Fruit fly (Drosophila melanogaster) whole organism: ENCODE measurements around the gene CG32263.

ENCODE experiments used
- CG8478 ChIP-seq: fragments of >200 bp; optimal IDR thresholded peaks from 2 replicates; lab custom pipeline; 2018; ENCODE audit warnings: inconsistent platforms
- Dll ChIP-seq: fragments of >200 bp; optimal IDR thresholded peaks from 2 replicates; lab custom pipeline; 2017
- EcR ChIP-seq, 2 experiments: fragments of >200 bp; optimal IDR thresholded peaks; 2 replicates each; lab custom pipeline; 2017; ENCODE audit warnings: missing biosample characterization in 2 of 2, missing genetic modification characterization in 2 of 2, missing genetic modification reagents in 2 of 2
- pan ChIP-seq: fragments of >200 bp; optimal IDR thresholded peaks from 2 replicates; lab custom pipeline; 2017
- psq ChIP-seq: fragments of >200 bp; optimal IDR thresholded peaks from 2 replicates; lab custom pipeline; 2017
- usp ChIP-seq: fragments of >200 bp; optimal IDR thresholded peaks from 2 replicates; lab custom pipeline; 2017; ENCODE audit warnings: missing biosample characterization, missing genetic modification characterization, mixed read lengths

The CG32263 gene

DNA sequence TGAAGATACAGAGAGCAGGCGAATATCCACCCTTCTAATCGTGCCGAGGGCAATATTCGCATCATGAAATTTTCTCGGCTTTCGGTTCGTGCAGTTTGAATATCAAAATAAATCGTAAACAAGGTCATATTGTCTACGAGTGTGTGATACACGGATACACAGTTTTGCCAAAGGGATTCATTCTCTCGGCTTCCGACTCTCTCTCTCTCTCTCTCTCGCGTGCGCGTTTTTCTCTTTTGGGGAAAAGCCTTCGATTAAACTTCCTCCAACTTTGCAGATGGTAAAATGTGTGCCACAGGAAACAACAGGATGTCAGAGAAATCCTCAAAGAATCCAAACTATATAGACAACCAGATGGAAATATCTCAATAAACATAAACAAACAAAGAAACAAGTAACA, 17.2 kb upstream of the CG32263 start:
- no peak for TF ChIP-seq pan (lab: Kevin White, UChicago)
- no peak for TF ChIP-seq EcR (GFP tag; optimal IDR thresholded peaks at IDR 0.05; lab: Kevin White, UChicago)
- no peak for TF ChIP-seq usp (GFP tag; lab: Kevin White, UChicago)
- TF ChIP-seq CG8478 (lab: Kevin White, UChicago) = no peak
- TF ChIP-seq psq (lab: Kevin White, UChicago) = no peak
- no peak for TF ChIP-seq Dll (lab: Kevin White, UChicago)

DNA sequence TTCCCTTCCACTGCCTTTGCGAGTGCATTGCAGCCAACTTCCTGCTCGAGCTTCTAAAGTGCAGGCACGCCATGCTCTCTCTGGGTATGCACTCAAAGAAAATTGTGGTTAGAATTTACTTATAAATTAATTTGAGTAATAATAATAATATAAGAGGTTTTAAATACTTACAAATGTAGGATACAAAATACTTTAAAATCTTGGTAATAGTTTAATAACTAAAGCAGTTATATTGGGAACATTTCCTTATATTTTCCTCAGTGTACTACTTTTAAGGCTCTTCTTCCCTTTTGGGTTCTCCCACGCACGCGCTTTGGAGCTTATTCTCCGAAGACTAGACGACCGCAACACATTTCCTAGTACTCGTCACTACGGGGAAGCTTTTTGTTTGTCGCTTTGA, 15.6 kb upstream of the CG32263 start:
- TF ChIP-seq Dll (lab: Kevin White, UChicago) = no peak
- TF ChIP-seq usp (GFP tag; lab: Kevin White, UChicago) = no peak
- no peak for TF ChIP-seq CG8478 (lab: Kevin White, UChicago)
- no peak for TF ChIP-seq pan (lab: Kevin White, UChicago)
- TF ChIP-seq EcR (GFP tag; optimal IDR thresholded peaks at IDR 0.05; lab: Kevin White, UChicago) = no peak
- no peak for TF ChIP-seq psq (lab: Kevin White, UChicago)

DNA sequence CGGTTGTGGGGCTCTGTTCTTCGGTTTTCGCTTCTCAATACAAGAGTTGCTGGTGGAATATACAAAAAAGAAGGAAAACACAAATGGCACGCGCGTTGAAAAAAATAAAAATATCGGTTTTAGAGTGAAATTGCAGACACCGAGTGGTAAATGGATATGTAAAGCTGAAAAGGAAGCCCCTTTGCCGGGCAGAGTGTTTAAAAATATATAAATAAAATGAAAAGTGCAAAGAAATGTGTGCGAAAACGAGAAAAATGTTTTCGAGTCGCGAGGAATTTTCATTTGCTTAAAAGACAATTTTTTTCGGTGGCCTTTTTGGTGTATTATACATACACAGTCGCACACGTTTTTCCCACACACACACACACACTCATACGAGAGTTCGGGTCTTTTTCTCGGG, 15.0 kb upstream of the CG32263 start:
- TF ChIP-seq usp (GFP tag; lab: Kevin White, UChicago) = no peak
- TF ChIP-seq psq (lab: Kevin White, UChicago) = no peak
- TF ChIP-seq pan (lab: Kevin White, UChicago) = no peak
- TF ChIP-seq CG8478 (lab: Kevin White, UChicago) = no peak
- no peak for TF ChIP-seq EcR (GFP tag; optimal IDR thresholded peaks at IDR 0.05; lab: Kevin White, UChicago)
- no peak for TF ChIP-seq Dll (lab: Kevin White, UChicago)

DNA sequence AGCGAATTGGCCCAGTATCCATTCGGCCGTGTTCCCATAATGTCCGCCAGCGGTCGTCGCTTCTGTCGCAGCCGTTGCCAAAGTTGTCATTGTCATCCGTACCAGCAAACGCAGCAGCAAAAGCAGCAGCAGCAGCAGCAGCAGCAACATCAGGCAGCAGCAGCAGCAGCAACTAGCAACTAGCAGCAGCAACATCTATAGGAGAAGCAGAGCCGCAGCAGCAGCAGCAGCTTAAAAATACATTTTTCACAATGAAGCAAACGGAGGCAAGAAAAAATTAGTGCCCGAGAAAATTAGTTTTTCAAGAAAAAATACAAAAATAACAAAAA, 14.5 kb upstream of the CG32263 start:
- TF ChIP-seq Dll (lab: Kevin White, UChicago) (no peak), pan (lab: Kevin White, UChicago) (no peak), psq (lab: Kevin White, UChicago) (no peak), CG8478 (lab: Kevin White, UChicago) (no peak)

DNA sequence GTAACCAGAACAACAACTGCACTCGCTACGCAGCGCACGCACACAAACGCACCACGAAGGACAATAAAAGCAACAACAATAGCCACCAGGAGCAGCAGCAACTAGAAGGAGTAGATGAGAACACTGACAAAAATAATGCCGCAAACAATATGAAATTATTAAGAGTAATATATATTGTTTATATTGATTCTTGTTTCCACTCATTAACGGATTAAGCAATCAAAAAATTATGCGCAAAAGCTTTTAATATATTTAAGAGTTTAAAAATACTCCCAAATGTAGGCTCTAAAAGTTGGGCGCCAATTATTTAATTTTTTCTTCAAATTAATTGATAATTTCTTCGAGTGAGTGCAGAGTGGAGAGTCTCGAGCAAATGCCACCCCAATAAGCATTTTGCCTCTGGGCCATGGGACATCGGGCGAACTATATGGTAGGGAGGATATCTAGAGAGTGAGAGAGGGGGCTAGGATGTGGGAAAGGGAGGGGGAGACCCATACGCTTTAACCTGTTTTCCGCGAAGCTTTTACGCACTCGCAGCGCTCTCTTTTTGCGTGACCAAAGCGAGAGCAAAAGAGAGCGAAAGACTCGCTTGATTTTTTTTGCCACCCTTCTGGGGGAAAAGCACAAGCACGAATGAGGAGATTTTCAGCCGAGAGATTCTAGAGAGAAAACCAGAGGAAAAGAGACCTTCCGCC, 14.0 kb upstream of the CG32263 start, which contains the start of gene Rdh:
Rdh (plus strand) TSS at position 660 of the 695 bp plus-strand sequence.
- TF ChIP-seq EcR (GFP tag; optimal IDR thresholded peaks at IDR 0.05; lab: Kevin White, UChicago) (no peak), Dll (lab: Kevin White, UChicago) (no peak), CG8478 (lab: Kevin White, UChicago) (no peak), pan (lab: Kevin White, UChicago) (no peak), usp (GFP tag; lab: Kevin White, UChicago) (no peak), psq (lab: Kevin White, UChicago) (no peak)

DNA sequence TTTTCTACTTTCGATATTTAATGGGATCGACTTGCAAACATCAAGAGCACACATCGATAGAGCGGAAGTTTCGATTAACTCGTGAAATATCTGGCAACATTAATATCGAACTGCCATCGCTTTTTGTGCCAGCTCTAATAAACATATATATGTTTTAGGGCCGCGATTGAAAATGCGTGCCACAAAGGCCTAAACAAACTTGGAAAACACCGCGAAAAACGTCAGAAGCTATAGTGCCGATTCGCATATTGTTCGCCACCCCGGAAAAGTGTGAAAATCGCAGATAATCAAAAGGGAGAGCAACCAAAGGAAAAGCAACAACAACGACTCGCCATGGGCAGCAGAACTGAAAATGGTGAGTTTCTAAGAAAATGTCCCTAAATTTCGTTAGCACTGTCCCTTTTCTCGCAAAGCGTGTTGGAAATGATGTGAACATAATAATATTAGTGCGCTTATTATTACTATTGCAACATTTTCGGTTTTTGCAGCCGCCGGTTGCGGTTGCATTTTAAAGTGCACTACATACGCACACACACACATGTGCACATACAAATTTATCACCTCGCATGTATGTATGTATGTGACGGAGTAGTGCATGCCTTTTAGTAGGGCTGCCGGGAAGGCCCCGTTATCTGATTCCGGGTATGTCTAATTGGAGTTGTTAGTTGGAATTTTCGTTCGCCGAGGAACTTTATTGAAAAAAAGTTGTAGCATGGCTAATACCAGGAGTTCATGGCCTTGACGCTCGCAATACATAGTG, 7.8 kb upstream of the CG32263 start, which contains the start of gene enc:
enc (plus strand) TSS at position 114 of the 760 bp plus-strand sequence.
- TF ChIP-seq pan (lab: Kevin White, UChicago) = no peak
- TF ChIP-seq CG8478 (lab: Kevin White, UChicago) = no peak
- no peak for TF ChIP-seq usp (GFP tag; lab: Kevin White, UChicago)
- no peak for TF ChIP-seq psq (lab: Kevin White, UChicago)
- no peak for TF ChIP-seq EcR (GFP tag; optimal IDR thresholded peaks at IDR 0.05; lab: Kevin White, UChicago)
- no peak for TF ChIP-seq Dll (lab: Kevin White, UChicago)

DNA sequence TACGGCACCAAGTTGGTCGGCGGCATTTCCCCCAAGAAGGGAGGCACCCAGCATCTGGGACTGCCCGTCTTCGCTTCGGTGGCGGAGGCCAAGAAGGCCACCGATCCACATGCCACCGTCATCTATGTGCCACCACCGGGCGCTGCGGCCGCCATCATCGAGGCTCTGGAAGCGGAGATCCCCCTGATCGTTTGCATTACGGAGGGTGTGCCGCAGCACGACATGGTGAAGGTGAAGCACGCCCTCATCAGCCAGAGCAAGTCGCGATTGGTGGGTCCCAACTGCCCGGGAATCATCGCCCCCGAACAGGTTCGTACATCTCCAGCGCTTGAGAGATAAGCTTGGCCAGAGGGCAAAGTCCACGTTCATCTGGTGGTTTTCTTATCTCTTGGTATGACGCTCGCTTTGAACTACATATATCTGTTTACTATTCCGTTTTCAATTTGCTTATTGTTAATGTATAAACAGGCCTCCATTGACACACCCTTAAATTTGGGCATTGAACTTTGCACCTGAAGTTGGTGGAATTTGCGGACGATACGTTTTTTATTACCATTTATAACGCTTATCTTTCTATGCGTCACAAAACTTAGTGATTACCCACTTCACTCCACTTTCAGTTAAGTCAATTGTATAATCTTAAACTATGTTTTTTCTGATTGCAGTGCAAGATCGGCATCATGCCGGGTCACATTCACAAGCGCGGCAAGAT, 6.0 kb upstream of the CG32263 start:
- TF ChIP-seq EcR (GFP tag; optimal IDR thresholded peaks at IDR 0.05; lab: Kevin White, UChicago) (no peak), Dll (lab: Kevin White, UChicago) (no peak), usp (GFP tag; lab: Kevin White, UChicago) (no peak), pan (lab: Kevin White, UChicago) (no peak), CG8478 (lab: Kevin White, UChicago) (no peak), psq (lab: Kevin White, UChicago) (no peak)

DNA sequence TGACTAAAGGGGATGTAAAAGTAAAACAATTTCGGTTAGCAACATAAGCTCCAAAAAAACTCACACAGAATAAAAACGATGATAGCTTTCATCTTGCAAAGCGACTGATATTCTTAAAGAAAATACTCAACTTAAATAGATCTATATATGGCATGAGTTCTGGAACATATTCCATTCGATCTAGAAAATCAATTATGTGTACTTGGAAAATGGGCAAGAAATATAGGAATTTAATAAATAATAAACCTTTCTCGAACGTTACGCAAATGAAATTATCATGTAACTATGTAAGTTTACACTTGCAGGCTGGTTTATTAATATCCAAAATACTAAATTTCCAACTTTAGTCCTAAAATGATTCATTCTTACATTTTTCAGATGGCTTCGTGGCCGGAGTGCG, 5.3 kb upstream of the CG32263 start, which contains the start of gene Acp63F:
Acp63F (minus strand) TSS at position 101 of the 400 bp plus-strand sequence.
- TF ChIP-seq Dll (lab: Kevin White, UChicago) = no peak
- no peak for TF ChIP-seq psq (lab: Kevin White, UChicago)
- no peak for TF ChIP-seq pan (lab: Kevin White, UChicago)
- TF ChIP-seq CG8478 (lab: Kevin White, UChicago) = no peak
- no peak for TF ChIP-seq usp (GFP tag; lab: Kevin White, UChicago)

DNA sequence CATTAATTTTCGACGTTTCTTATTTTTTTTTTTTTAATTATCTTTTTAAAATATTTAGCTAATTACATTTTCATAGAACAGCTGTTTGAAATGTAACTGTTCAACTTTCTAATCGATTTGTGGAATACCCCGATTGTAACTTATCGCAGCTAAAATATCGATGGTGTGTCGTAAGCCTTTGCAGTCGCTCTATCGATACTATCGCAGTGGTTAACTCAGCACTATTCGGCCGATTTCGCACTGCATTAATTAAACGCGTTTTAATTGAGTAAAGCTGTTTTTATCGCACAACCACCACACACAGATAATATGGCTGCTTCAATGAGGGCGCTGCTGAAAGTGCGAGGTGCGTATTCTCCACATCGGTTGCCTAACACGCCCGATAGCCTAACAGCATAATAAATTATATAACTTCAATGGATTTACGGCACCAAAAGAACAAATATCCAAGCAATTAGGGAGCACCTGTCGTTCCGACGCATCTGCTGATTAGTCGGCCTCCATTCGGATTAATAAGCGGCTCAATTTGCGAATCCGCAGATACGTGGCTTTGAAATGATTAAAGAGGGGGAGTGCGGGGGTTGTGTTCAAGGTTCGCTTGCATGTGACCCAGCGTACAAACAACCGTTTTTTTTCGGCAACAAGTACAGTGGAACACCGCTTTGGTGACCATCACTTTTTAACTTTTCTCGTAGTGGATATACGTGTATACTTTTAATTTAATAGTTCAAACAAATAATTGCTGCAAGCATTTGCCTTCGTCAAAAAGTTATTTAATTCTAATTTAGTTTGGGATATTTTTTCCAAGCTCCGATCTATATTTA, 3.3 kb upstream of the CG32263 start, which contains the start of gene Scsalpha1:
Scsalpha1 (plus strand) TSS at position 202 of the 824 bp plus-strand sequence.
- TF ChIP-seq usp (GFP tag; lab: Kevin White, UChicago) (no peak), EcR (GFP tag; optimal IDR thresholded peaks at IDR 0.05; lab: Kevin White, UChicago) (no peak), psq (lab: Kevin White, UChicago) (no peak), Dll (lab: Kevin White, UChicago) (no peak), pan (lab: Kevin White, UChicago) (no peak), CG8478 (lab: Kevin White, UChicago) (no peak)

DNA sequence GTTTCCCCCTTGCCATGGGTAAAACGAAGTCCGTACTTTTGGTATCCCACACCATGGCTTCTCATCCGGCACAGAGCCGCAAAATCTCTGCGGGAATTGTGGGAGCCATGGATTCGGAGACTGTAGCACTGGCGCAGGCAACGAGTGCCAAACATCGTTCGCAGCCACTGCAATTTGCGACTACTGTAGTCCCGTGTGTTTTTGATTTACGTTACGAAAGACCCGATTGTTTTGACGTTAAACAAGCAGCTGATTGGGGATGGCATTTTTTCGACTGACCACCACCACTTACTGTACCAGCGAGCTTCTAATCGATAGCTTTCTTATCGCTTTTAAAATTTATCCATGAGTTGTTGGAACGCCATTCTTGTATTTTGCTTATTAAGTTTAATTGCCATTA, 971 bp downstream of the CG32263 start, which contains the start of gene CG32262:
CG32262 (minus strand) TSS at position 254 of the 400 bp plus-strand sequence.
- TF ChIP-seq EcR (GFP tag; optimal IDR thresholded peaks at IDR 0.05; lab: Kevin White, UChicago) (no peak), CG8478 (lab: Kevin White, UChicago) (no peak), psq (lab: Kevin White, UChicago) (no peak), usp (GFP tag; lab: Kevin White, UChicago) (no peak), Dll (lab: Kevin White, UChicago) (no peak)
